Worm (Caenorhabditis elegans) whole organism, L3 larva: ENCODE measurements around the gene clec-118.

ENCODE experiments used
- R02D3.7 ChIP-seq: fragments of 150-350 bp; optimal IDR thresholded peaks from 2 replicates; lab custom pipeline; 2014; ENCODE audit warnings: missing biosample characterization, missing genetic modification characterization
- ZK546.5 ChIP-seq: sonication (generic microtip); optimal IDR thresholded peaks from 2 replicates; lab custom pipeline; 2017; ENCODE audit warnings: missing biosample characterization, missing genetic modification characterization
- aly-2 ChIP-seq: fragments of 150-350 bp; optimal IDR thresholded peaks from 2 replicates; lab custom pipeline; 2014; ENCODE audit warnings: missing biosample characterization, missing genetic modification characterization
- ama-1 ChIP-seq: fragments of 150-350 bp; optimal IDR thresholded peaks from 2 replicates; lab custom pipeline; 2018
- ceh-16 ChIP-seq: sonication (generic microtip); optimal IDR thresholded peaks from 2 replicates; lab custom pipeline; 2017; ENCODE audit warnings: missing biosample characterization, missing genetic modification characterization
- ceh-28 ChIP-seq: fragments of 150-350 bp; optimal IDR thresholded peaks from 2 replicates; lab custom pipeline; 2014; ENCODE audit warnings: missing biosample characterization, missing genetic modification reagents, missing genetic modification characterization
- ceh-82 ChIP-seq: fragments of 150-350 bp; optimal IDR thresholded peaks from 2 replicates; lab custom pipeline; 2014; ENCODE audit warnings: missing biosample characterization, missing genetic modification characterization
- ceh-9 ChIP-seq: sonication (generic microtip); optimal IDR thresholded peaks from 2 replicates; lab custom pipeline; 2018; ENCODE audit warnings: missing biosample characterization, missing genetic modification characterization
- daf-12 ChIP-seq: fragments of 150-350 bp; optimal IDR thresholded peaks from 2 replicates; lab custom pipeline; 2014; ENCODE audit warnings: missing biosample characterization, missing genetic modification reagents, missing genetic modification characterization
- egl-27 ChIP-seq: sonication (generic microtip); optimal IDR thresholded peaks from 4 replicates; lab custom pipeline; 2017; ENCODE audit warnings: missing biosample characterization, missing genetic modification reagents, missing genetic modification characterization
- egl-5 ChIP-seq: fragments of 150-350 bp; optimal IDR thresholded peaks from 2 replicates; lab custom pipeline; 2017; ENCODE audit warnings: missing biosample characterization, missing genetic modification reagents, missing genetic modification characterization, inconsistent platforms
- elt-1 ChIP-seq: fragments of 150-350 bp; optimal IDR thresholded peaks from 2 replicates; lab custom pipeline; 2014; ENCODE audit warnings: missing biosample characterization, missing genetic modification characterization
- elt-2 ChIP-seq: sonication (generic microtip); optimal IDR thresholded peaks from 2 replicates; lab custom pipeline; 2016; ENCODE audit warnings: missing genetic modification reagents, mild to moderate bottlenecking, missing genetic modification characterization, missing compliant biosample characterization
- elt-3 ChIP-seq, 3 experiments: fragments of 150-350 bp in 1 of 3; sonication (generic microtip) in 2 of 3; optimal IDR thresholded peaks; 2 replicates in 2 of 3; 4 replicates in 1 of 3; lab custom pipeline; 2014 to 2017; ENCODE audit warnings: missing biosample characterization in 3 of 3, missing genetic modification characterization in 3 of 3
- eor-1 ChIP-seq, 2 experiments: fragments of 150-350 bp; optimal IDR thresholded peaks; 2 replicates each; lab custom pipeline; 2014 to 2018; ENCODE audit warnings: missing biosample characterization in 2 of 2, missing genetic modification characterization in 2 of 2
- fkh-10 ChIP-seq: sonication (generic microtip); optimal IDR thresholded peaks from 2 replicates; lab custom pipeline; 2017; ENCODE audit warnings: missing biosample characterization, missing genetic modification reagents, missing genetic modification characterization
- fkh-2 ChIP-seq: fragments of 150-350 bp; optimal IDR thresholded peaks from 2 replicates; lab custom pipeline; 2014; ENCODE audit warnings: missing biosample characterization, missing genetic modification reagents, missing genetic modification characterization
- fos-1 ChIP-seq: fragments of 150-350 bp; optimal IDR thresholded peaks from 2 replicates; lab custom pipeline; 2014; ENCODE audit warnings: missing biosample characterization, missing genetic modification characterization
- hmg-11 ChIP-seq: sonication (generic microtip); optimal IDR thresholded peaks from 2 replicates; lab custom pipeline; 2016; ENCODE audit warnings: missing genetic modification characterization, missing compliant biosample characterization
- jun-1 ChIP-seq: fragments of 150-350 bp; optimal IDR thresholded peaks from 2 replicates; lab custom pipeline; 2014; ENCODE audit warnings: missing biosample characterization, missing genetic modification reagents, missing genetic modification characterization
- lin-15B ChIP-seq: fragments of 150-350 bp; optimal IDR thresholded peaks from 2 replicates; lab custom pipeline; 2014; ENCODE audit warnings: missing biosample characterization, missing genetic modification characterization
- lin-39 ChIP-seq: fragments of 150-350 bp; optimal IDR thresholded peaks from 2 replicates; lab custom pipeline; 2018; ENCODE audit warnings: missing biosample characterization, missing genetic modification reagents, missing genetic modification characterization
- lsy-12 ChIP-seq: sonication (generic microtip); optimal IDR thresholded peaks from 2 replicates; lab custom pipeline; 2016; ENCODE audit warnings: mild to moderate bottlenecking, missing genetic modification characterization, missing compliant biosample characterization
- mdl-1 ChIP-seq: fragments of 150-350 bp; optimal IDR thresholded peaks from 2 replicates; lab custom pipeline; 2014; ENCODE audit warnings: missing biosample characterization, missing genetic modification characterization
- mml-1 ChIP-seq: fragments of 150-350 bp; sonication (generic microtip); optimal IDR thresholded peaks from 3 replicates; lab custom pipeline; 2014; ENCODE audit warnings: missing biosample characterization, missing genetic modification characterization
- nfya-1 ChIP-seq: sonication (generic microtip); optimal IDR thresholded peaks from 2 replicates; lab custom pipeline; 2017; ENCODE audit warnings: missing genetic modification characterization, mild to moderate bottlenecking, missing compliant biosample characterization, antibody characterized with exemption, moderate library complexity; ENCODE audit not compliant: insufficient read depth
- nhr-11 ChIP-seq: fragments of 150-350 bp; optimal IDR thresholded peaks from 2 replicates; lab custom pipeline; 2014; ENCODE audit warnings: missing biosample characterization, missing genetic modification characterization
- nhr-12 ChIP-seq: fragments of 150-350 bp; optimal IDR thresholded peaks from 2 replicates; lab custom pipeline; 2014; ENCODE audit warnings: missing biosample characterization, missing genetic modification characterization
- nhr-23 ChIP-seq: fragments of 150-350 bp; optimal IDR thresholded peaks from 2 replicates; lab custom pipeline; 2014; ENCODE audit warnings: missing biosample characterization, missing genetic modification reagents, missing genetic modification characterization
- nhr-237 ChIP-seq: fragments of 150-350 bp; optimal IDR thresholded peaks from 2 replicates; lab custom pipeline; 2014; ENCODE audit warnings: missing biosample characterization, missing genetic modification characterization
- nhr-25 ChIP-seq: sonication (generic microtip); optimal IDR thresholded peaks from 2 replicates; lab custom pipeline; 2017; ENCODE audit warnings: missing biosample characterization, missing genetic modification characterization
- nhr-28 ChIP-seq: fragments of 150-350 bp; optimal IDR thresholded peaks from 2 replicates; lab custom pipeline; 2014; ENCODE audit warnings: missing biosample characterization, missing genetic modification characterization
- nhr-43 ChIP-seq: sonication (generic microtip); optimal IDR thresholded peaks from 2 replicates; lab custom pipeline; 2016; ENCODE audit warnings: mild to moderate bottlenecking, missing genetic modification characterization, missing compliant biosample characterization; ENCODE audit not compliant: poor library complexity, severe bottlenecking
- nhr-67 ChIP-seq: fragments of 150-350 bp; optimal IDR thresholded peaks from 2 replicates; lab custom pipeline; 2014; ENCODE audit warnings: missing biosample characterization, missing genetic modification characterization
- nhr-76 ChIP-seq: fragments of 150-350 bp; sonication (generic microtip); optimal IDR thresholded peaks from 5 replicates; lab custom pipeline; 2014; ENCODE audit warnings: missing biosample characterization, missing genetic modification characterization
- nhr-77 ChIP-seq: fragments of 150-350 bp; optimal IDR thresholded peaks from 2 replicates; lab custom pipeline; 2014; ENCODE audit warnings: missing biosample characterization, missing genetic modification characterization
- pha-4 ChIP-seq: fragments of 150-350 bp; optimal IDR thresholded peaks from 2 replicates; lab custom pipeline; 2014; ENCODE audit warnings: missing biosample characterization, missing genetic modification reagents, missing genetic modification characterization
- pqm-1 ChIP-seq: fragments of 150-350 bp; optimal IDR thresholded peaks from 2 replicates; lab custom pipeline; 2017; ENCODE audit warnings: missing biosample characterization, missing genetic modification characterization, inconsistent platforms
- sea-2 ChIP-seq: fragments of 150-350 bp; sonication (generic microtip); optimal IDR thresholded peaks from 4 replicates; lab custom pipeline; 2014; ENCODE audit warnings: missing biosample characterization, missing genetic modification reagents, missing genetic modification characterization
- skn-1 ChIP-seq: fragments of 150-350 bp; optimal IDR thresholded peaks from 2 replicates; lab custom pipeline; 2014; ENCODE audit warnings: missing biosample characterization, missing genetic modification characterization
- snpc-4 ChIP-seq: fragments of 150-350 bp; optimal IDR thresholded peaks from 2 replicates; lab custom pipeline; 2014; ENCODE audit warnings: missing biosample characterization, missing genetic modification characterization
- tbx-2 ChIP-seq: sonication (generic microtip); optimal IDR thresholded peaks from 2 replicates; lab custom pipeline; 2016; ENCODE audit warnings: mild to moderate bottlenecking, missing genetic modification characterization, missing compliant biosample characterization
- unc-39 ChIP-seq: sonication (generic microtip); optimal IDR thresholded peaks from 4 replicates; lab custom pipeline; 2017; ENCODE audit warnings: missing biosample characterization, missing genetic modification characterization
- unc-62 ChIP-seq: fragments of 150-350 bp; sonication (generic microtip); optimal IDR thresholded peaks from 4 replicates; lab custom pipeline; 2014; ENCODE audit warnings: missing biosample characterization, missing genetic modification reagents, missing genetic modification characterization
- zag-1 ChIP-seq: fragments of 150-350 bp; optimal IDR thresholded peaks from 2 replicates; lab custom pipeline; 2014; ENCODE audit warnings: missing biosample characterization, missing genetic modification characterization
- ztf-11 ChIP-seq: fragments of 150-350 bp; optimal IDR thresholded peaks from 2 replicates; lab custom pipeline; 2014; ENCODE audit warnings: missing biosample characterization, missing genetic modification characterization
- ztf-4 ChIP-seq: fragments of 150-350 bp; optimal IDR thresholded peaks from 2 replicates; lab custom pipeline; 2014; ENCODE audit warnings: missing biosample characterization, missing genetic modification characterization

Gene clec-118

ce11 chrII:602969-603368, 9.3 kb downstream of the clec-118 start (continued):
- TF ChIP-seq eor-1 (tag; optimal IDR thresholded peaks at IDR 0.05; lab: Kevin White, UChicago) = no peak
- TF ChIP-seq nhr-43 (tag; lab: Kevin White, UChicago) = no peak
- TF ChIP-seq nhr-237 (tag; lab: Kevin White, UChicago) = no peak
- TF ChIP-seq elt-2 (tag; lab: Kevin White, UChicago) = no peak
- peak; percentile 8 for TF ChIP-seq pqm-1 (tag; lab: Kevin White, UChicago)
- no peak for TF ChIP-seq fkh-10 (GFP tag; lab: Kevin White, UChicago)
- TF ChIP-seq ceh-28 (tag; lab: Kevin White, UChicago) = peak; percentile 19
- TF ChIP-seq nhr-77 (tag; lab: Kevin White, UChicago) = no peak
- TF ChIP-seq ztf-4 = no peak
- TF ChIP-seq nhr-76 = no peak
- peak; percentile 14 for TF ChIP-seq unc-62 (GFP tag; lab: Kevin White, UChicago)
- TF ChIP-seq lin-39 = peak; percentile 94
- no peak for TF ChIP-seq ceh-9
- peak; percentile 65 for TF ChIP-seq nhr-23 (tag; lab: Kevin White, UChicago)
- TF ChIP-seq tbx-2 = no peak
- TF ChIP-seq daf-12 (tag; lab: Kevin White, UChicago) = no peak
- no peak for TF ChIP-seq fkh-2 (tag; lab: Kevin White, UChicago)
- TF ChIP-seq ZK546.5 (tag; lab: Kevin White, UChicago) = no peak
- no peak for TF ChIP-seq egl-27 (tag; lab: Kevin White, UChicago)
- TF ChIP-seq nhr-28 = no peak
- no peak for TF ChIP-seq sea-2 (GFP tag; lab: Kevin White, UChicago)

ce11 chrII:602020-602419, 10.2 kb downstream of the clec-118 start, which contains the start of gene nhl-3:
nhl-3 (minus strand) TSS chrII:602120.
- no peak for TF ChIP-seq nhr-28
- TF ChIP-seq eor-1 (tag; optimal IDR thresholded peaks at IDR 0.05; lab: Kevin White, UChicago) = no peak

ce11 chrII:601305-601704, 11.0 kb downstream of the clec-118 start:
- TF ChIP-seq nhr-77 (tag; lab: Kevin White, UChicago) (no peak), fos-1 (no peak), ceh-28 (tag; lab: Kevin White, UChicago) (no peak), unc-62 (GFP tag; lab: Kevin White, UChicago) (no peak), nhr-11 (no peak), pqm-1 (tag; lab: Kevin White, UChicago) (peak; percentile 28), aly-2 (no peak), ceh-82 (tag; lab: Kevin White, UChicago) (no peak), nhr-23 (tag; lab: Kevin White, UChicago) (no peak), elt-1 (tag; lab: Kevin White, UChicago) (no peak), nhr-28 (no peak), ceh-16 (tag; lab: Kevin White, UChicago) (no peak), lin-15B (tag; lab: Kevin White, UChicago) (no peak), nhr-43 (tag; lab: Kevin White, UChicago) (no peak), R02D3.7 (no peak), ZK546.5 (tag; lab: Kevin White, UChicago) (no peak), elt-3 (tag; optimal IDR thresholded peaks at IDR 0.05; lab: Kevin White, UChicago) (no peak), pha-4 (peak; percentile 92), snpc-4 (tag; lab: Kevin White, UChicago) (no peak), mml-1 (no peak), fkh-10 (GFP tag; lab: Kevin White, UChicago) (no peak), fkh-2 (tag; lab: Kevin White, UChicago) (no peak), ztf-11 (no peak), mdl-1 (tag; lab: Kevin White, UChicago) (peak; percentile 15), nhr-25 (tag; lab: Kevin White, UChicago) (no peak), nfya-1 (tag; lab: Kevin White, UChicago) (peak; percentile 63), unc-39 (tag; lab: Kevin White, UChicago) (no peak), nhr-237 (tag; lab: Kevin White, UChicago) (no peak), nhr-76 (no peak), skn-1 (tag; lab: Kevin White, UChicago) (peak; percentile 29), nhr-67 (tag; lab: Kevin White, UChicago) (no peak), daf-12 (tag; lab: Kevin White, UChicago) (no peak), lin-39 (peak; percentile 63), egl-5 (peak; percentile 28), ceh-9 (no peak), sea-2 (GFP tag; lab: Kevin White, UChicago) (no peak), egl-27 (tag; lab: Kevin White, UChicago) (no peak), lsy-12 (no peak), nhr-12 (tag; lab: Kevin White, UChicago) (no peak), zag-1 (no peak), tbx-2 (no peak), hmg-11 (tag; lab: Kevin White, UChicago) (peak; percentile 58), elt-2 (tag; lab: Kevin White, UChicago) (peak; percentile 23), ztf-4 (no peak), ama-1 (lab: Kevin White, UChicago) (no peak), eor-1 (tag; optimal IDR thresholded peaks at IDR 0.05; lab: Kevin White, UChicago) (no peak), jun-1 (tag; lab: Kevin White, UChicago) (no peak)
